Worm (Caenorhabditis elegans): Measurements from ENCODE around the gene srz-42.

The srz-42 gene

DNA sequence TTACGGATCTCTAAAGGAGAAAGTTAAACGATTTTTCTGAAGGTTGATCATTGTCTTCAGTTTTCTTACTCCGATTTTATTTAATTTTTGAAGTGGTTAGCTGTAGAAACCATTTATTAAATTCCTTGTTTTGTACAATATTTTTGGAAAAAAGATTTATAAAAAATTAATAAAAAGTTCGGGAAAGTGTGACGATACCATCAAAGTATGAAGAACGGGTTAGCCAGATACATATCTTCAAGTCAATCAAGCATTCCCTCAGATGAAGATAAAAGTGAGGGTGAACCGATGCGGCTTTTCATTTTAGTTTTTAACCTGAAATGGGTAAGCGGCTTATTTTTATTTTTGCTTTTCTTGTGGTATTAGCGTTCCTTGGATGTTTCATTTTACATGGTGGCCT is 36.3 kb downstream of the srz-42 start, which contains the start of gene R05A10.6:
R05A10.6 (plus strand) TSS at position 301 of the 400 bp plus-strand sequence.
- TF ChIP-seq ztf-4 (tag; optimal IDR thresholded peaks at IDR 0.05) (no peak), elt-1 (tag; optimal IDR thresholded peaks at IDR 0.05) (no peak), aly-2 (tag; optimal IDR thresholded peaks at IDR 0.05) (no peak), sem-4 (tag; optimal IDR thresholded peaks at IDR 0.05) (no peak), skn-1 (tag; optimal IDR thresholded peaks at IDR 0.05) (no peak), crh-2 (tag; optimal IDR thresholded peaks at IDR 0.05) (no peak), unc-62 (GFP tag; optimal IDR thresholded peaks at IDR 0.05) (no peak), zag-1 (tag; optimal IDR thresholded peaks at IDR 0.05) (no peak), R02D3.7 (tag; optimal IDR thresholded peaks at IDR 0.05) (no peak), unc-39 (tag; optimal IDR thresholded peaks at IDR 0.05) (no peak), nhr-6 (tag; optimal IDR thresholded peaks at IDR 0.05) (no peak), sma-3 (GFP tag; optimal IDR thresholded peaks at IDR 0.05) (no peak), mab-5 (tag; optimal IDR thresholded peaks at IDR 0.05) (no peak), nhr-237 (tag; optimal IDR thresholded peaks at IDR 0.05) (no peak), ceh-16 (tag; optimal IDR thresholded peaks at IDR 0.05) (no peak)

ce11 chrIV:14172181-14172580 is 43.0 kb downstream of the srz-42 start, which contains the start of gene R05A10.4:
Gene R05A10.4, plus strand, starts transcription at chrIV:14172481.
- TF ChIP-seq Y55F3AM.14 (GFP tag; optimal IDR thresholded peaks at IDR 0.05) (no peak), peb-1 (tag; optimal IDR thresholded peaks at IDR 0.05) (no peak), nhr-21 (tag; optimal IDR thresholded peaks at IDR 0.05) (no peak), elt-3 (tag; optimal IDR thresholded peaks at IDR 0.05) (no peak), F13H6.1 (tag; optimal IDR thresholded peaks at IDR 0.05) (no peak), lsy-2 (tag; optimal IDR thresholded peaks at IDR 0.05) (no peak), mbf-1 (tag; optimal IDR thresholded peaks at IDR 0.05) (no peak), egl-27 (tag; optimal IDR thresholded peaks at IDR 0.05) (no peak), nhr-237 (tag; optimal IDR thresholded peaks at IDR 0.05) (no peak), ceh-16 (tag; optimal IDR thresholded peaks at IDR 0.05) (no peak), nhr-11 (tag; optimal IDR thresholded peaks at IDR 0.05) (no peak), alr-1 (tag; optimal IDR thresholded peaks at IDR 0.05) (no peak), ztf-1 (GFP tag; conservative IDR thresholded peaks at IDR 0.05) (no peak), ZK546.5 (tag; optimal IDR thresholded peaks at IDR 0.05) (no peak), dmd-4 (tag; optimal IDR thresholded peaks at IDR 0.05) (no peak), nhr-129 (tag; optimal IDR thresholded peaks at IDR 0.05) (no peak), nhr-6 (tag; optimal IDR thresholded peaks at IDR 0.05) (no peak), lin-39 (tag; optimal IDR thresholded peaks at IDR 0.05) (no peak), skn-1 (tag; optimal IDR thresholded peaks at IDR 0.05) (no peak), unc-39 (tag; optimal IDR thresholded peaks at IDR 0.05) (no peak)

DNA sequence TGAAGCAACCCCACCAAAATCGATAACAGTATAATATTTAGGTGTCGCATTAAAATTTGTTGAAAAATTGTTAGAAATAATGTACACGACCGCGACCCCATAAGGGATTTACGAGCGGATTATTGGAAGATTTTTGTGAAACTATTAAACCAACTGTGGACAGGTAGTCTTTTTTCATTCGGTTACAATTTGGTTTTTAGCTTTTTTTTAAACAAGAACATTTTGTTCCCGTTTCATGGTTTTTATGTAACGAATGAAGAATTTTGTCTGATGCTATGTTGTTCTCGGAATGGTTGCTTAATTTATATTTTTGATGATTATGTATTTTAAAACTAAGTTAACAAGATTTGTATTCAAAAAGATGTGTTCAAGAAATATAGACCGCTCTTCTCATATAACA is 47.2 kb downstream of the srz-42 start, which contains the start of gene R05A10.3:
R05A10.3 (minus strand) TSS at position 101 of the 400 bp plus-strand sequence.
- TF ChIP-seq lin-11 (tag; optimal IDR thresholded peaks at IDR 0.05) (no peak), sem-4 (tag; optimal IDR thresholded peaks at IDR 0.05) (no peak), elt-3 (tag; optimal IDR thresholded peaks at IDR 0.05) (no peak), ceh-82 (tag; optimal IDR thresholded peaks at IDR 0.05) (no peak), alr-1 (tag; optimal IDR thresholded peaks at IDR 0.05) (no peak)

- TF ChIP-seq elt-1 (tag; optimal IDR thresholded peaks at IDR 0.05), result no peak
- no peak for TF ChIP-seq peb-1 (tag; optimal IDR thresholded peaks at IDR 0.05)
- no peak for TF ChIP-seq ceh-16 (tag; optimal IDR thresholded peaks at IDR 0.05)
- TF ChIP-seq mdl-1 (tag; optimal IDR thresholded peaks at IDR 0.05), result no peak
- TF ChIP-seq egl-27 (tag; optimal IDR thresholded peaks at IDR 0.05), result no peak
- TF ChIP-seq alr-1 (tag; optimal IDR thresholded peaks at IDR 0.05), result no peak
- TF ChIP-seq ztf-11 (tag; optimal IDR thresholded peaks at IDR 0.05), result no peak
- no peak for TF ChIP-seq ama-1 (optimal IDR thresholded peaks at IDR 0.05)
- TF ChIP-seq aly-2 (tag; optimal IDR thresholded peaks at IDR 0.05), result no peak
- TF ChIP-seq nhr-23 (tag; optimal IDR thresholded peaks at IDR 0.05), result no peak
Measured at ce11 chrIV:14177058-14177457, 47.9 kb downstream of the srz-42 start, which contains the start of gene R05A10.2. Gene R05A10.2, plus strand, starts transcription at chrIV:14177271.
